Worm (Caenorhabditis elegans): Measurements from ENCODE around the gene bcs-1.

DNA sequence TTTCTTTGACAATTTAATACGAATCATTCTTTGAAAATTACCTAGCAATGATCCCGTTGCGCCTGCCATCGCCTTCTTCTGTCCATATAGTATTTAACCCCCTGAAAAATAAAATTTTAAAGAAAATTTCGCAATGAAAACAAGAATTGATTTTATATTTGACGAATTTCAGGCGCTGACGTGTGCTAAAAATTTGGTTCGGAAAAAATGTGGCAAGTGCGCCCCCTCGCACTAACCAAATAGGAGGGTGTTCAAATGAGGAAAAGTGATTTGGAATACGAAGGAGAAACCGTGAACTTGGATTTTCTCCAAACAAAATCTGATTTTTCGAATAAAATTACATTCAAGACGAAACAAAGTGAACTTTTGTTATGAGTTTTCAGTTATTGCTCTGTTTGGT is 4.8 kb upstream of the bcs-1 start, which contains the start of gene stc-1:
- TF ChIP-seq lin-40 (tag; optimal IDR thresholded peaks at IDR 0.05) (no peak), atf-7 (tag; optimal IDR thresholded peaks at IDR 0.05) (no peak), pha-4 (tag; optimal IDR thresholded peaks at IDR 0.05) (no peak), F55B11.4 (tag; optimal IDR thresholded peaks at IDR 0.05; ENCODE audit: borderline replicate concordance, insufficient read depth) (no peak), attf-3 (GFP tag; conservative IDR thresholded peaks at IDR 0.05) (no peak), B0035.1 (tag; optimal IDR thresholded peaks at IDR 0.05) (no peak)

All from whole organism, young adult.